Worm (Caenorhabditis elegans) whole organism, young adult: ENCODE results near the gene C48B4.12.

Source experiments
- F37B4.10 ChIP-seq: fragments of 200-800 bp; sonication (Bioruptor generic); IDR thresholded peaks from 2 replicates; pipeline ENCODE4 v1.3.6; 2022; ENCODE audit warnings: missing genetic modification characterization, missing compliant biosample characterization
- F39B2.1 ChIP-seq: fragments of 200-800 bp; sonication (Bioruptor generic); IDR thresholded peaks from 2 replicates; pipeline ENCODE4 v1.3.6; 2022; ENCODE audit warnings: missing genetic modification reagents, missing genetic modification characterization, missing compliant biosample characterization
- F52B5.7 ChIP-seq: sonication (generic microtip); optimal IDR thresholded peaks from 2 replicates; lab custom pipeline; 2016; ENCODE audit warnings: mild to moderate bottlenecking, missing genetic modification characterization, missing compliant biosample characterization
- T07F8.4 ChIP-seq: sonication (generic microtip); optimal IDR thresholded peaks from 2 replicates; lab custom pipeline; 2016; ENCODE audit warnings: mild to moderate bottlenecking, missing genetic modification characterization, moderate library complexity, missing compliant biosample characterization
- attf-5 ChIP-seq: fragments of 200-800 bp; sonication (Bioruptor generic); optimal IDR thresholded peaks from 2 replicates; lab custom pipeline; 2018; ENCODE audit warnings: mild to moderate bottlenecking, missing genetic modification characterization, missing compliant biosample characterization
- cebp-1 ChIP-seq, 2 experiments: fragments of 200-800 bp in 1 of 2; sonication (Bioruptor generic) in 1 of 2; sonication (generic microtip) in 1 of 2; IDR thresholded peaks in 1 of 2; optimal IDR thresholded peaks in 1 of 2; 2 replicates each; pipeline versions ENCODE4 v1.3.6 to Lab custom; 2017 to 2022; ENCODE audit warnings: missing compliant biosample characterization in 2 of 2, missing genetic modification characterization in 2 of 2, mild to moderate bottlenecking in 1 of 2, missing genetic modification reagents in 1 of 2, moderate library complexity in 1 of 2
- cebp-2 ChIP-seq: fragments of 200-800 bp; sonication (Bioruptor generic); IDR thresholded peaks from 2 replicates; pipeline ENCODE4 v1.3.6; 2022; ENCODE audit warnings: missing genetic modification characterization, missing compliant biosample characterization
- ceh-40 ChIP-seq: fragments of 200-800 bp; sonication (Bioruptor generic); IDR thresholded peaks from 2 replicates; pipeline ENCODE4 v1.3.6; 2022; ENCODE audit warnings: missing genetic modification characterization, missing compliant biosample characterization
- ceh-58 ChIP-seq: fragments of 200-800 bp; sonication (Bioruptor generic); IDR thresholded peaks from 2 replicates; pipeline ENCODE4 v1.3.6; 2022; ENCODE audit warnings: missing genetic modification characterization, missing compliant biosample characterization
- chd-7 ChIP-seq: sonication (generic microtip); optimal IDR thresholded peaks from 2 replicates; lab custom pipeline; 2016; ENCODE audit warnings: mild to moderate bottlenecking, missing genetic modification characterization, moderate library complexity, missing compliant biosample characterization
- die-1 ChIP-seq: sonication (generic microtip); optimal IDR thresholded peaks from 2 replicates; lab custom pipeline; 2016; ENCODE audit warnings: missing genotype, mild to moderate bottlenecking, missing genetic modification characterization, missing compliant biosample characterization
- dox-1 ChIP-seq: fragments of 200-800 bp; sonication (Bioruptor generic); IDR thresholded peaks from 2 replicates; pipeline ENCODE4 v1.3.6; 2022; ENCODE audit warnings: missing genetic modification reagents, missing genetic modification characterization, missing compliant biosample characterization
- efl-1 ChIP-seq: fragments of 150-350 bp; optimal IDR thresholded peaks from 2 replicates; lab custom pipeline; 2014; ENCODE audit warnings: missing biosample characterization, missing genetic modification reagents, missing genetic modification characterization
- ekl-4 ChIP-seq: fragments of 200-800 bp; sonication (Bioruptor generic); IDR thresholded peaks from 2 replicates; pipeline ENCODE4 v1.3.6; 2022; ENCODE audit warnings: missing genetic modification reagents, missing genetic modification characterization, missing compliant biosample characterization
- him-1 ChIP-seq: sonication (generic microtip); optimal IDR thresholded peaks from 2 replicates; lab custom pipeline; 2016; ENCODE audit warnings: missing genotype, missing genetic modification reagents, missing genetic modification characterization, missing compliant biosample characterization
- hmg-20 ChIP-seq: fragments of 200-800 bp; sonication (Bioruptor generic); IDR thresholded peaks from 2 replicates; pipeline ENCODE4 v1.3.6; 2022; ENCODE audit warnings: missing genetic modification reagents, missing genetic modification characterization, missing compliant biosample characterization
- lag-1 ChIP-seq: fragments of 200-800 bp; sonication (Bioruptor generic); IDR thresholded peaks from 2 replicates; pipeline ENCODE4 v1.3.6; 2022; ENCODE audit warnings: missing genetic modification reagents, missing genetic modification characterization, missing compliant biosample characterization
- let-526 ChIP-seq: fragments of 200-800 bp; sonication (Bioruptor generic); IDR thresholded peaks from 2 replicates; pipeline ENCODE4 v1.3.6; 2022; ENCODE audit warnings: missing genetic modification reagents, missing genetic modification characterization, missing compliant biosample characterization
- let-607 ChIP-seq, 2 experiments: fragments of 200-800 bp in 1 of 2; sonication (Bioruptor generic) in 1 of 2; sonication (generic microtip) in 1 of 2; optimal IDR thresholded peaks; 2 replicates each; lab custom pipeline; 2016 to 2018; ENCODE audit warnings: mild to moderate bottlenecking in 2 of 2, missing compliant biosample characterization in 2 of 2, missing genetic modification characterization in 2 of 2, moderate library complexity in 2 of 2, missing genotype in 1 of 2
- madf-3 ChIP-seq: fragments of 200-800 bp; sonication (Bioruptor generic); IDR thresholded peaks from 2 replicates; pipeline ENCODE4 v1.3.6; 2022; ENCODE audit warnings: missing genetic modification reagents, missing genetic modification characterization, missing compliant biosample characterization
- mel-28 ChIP-seq: sonication (generic microtip); optimal IDR thresholded peaks from 2 replicates; lab custom pipeline; 2016; ENCODE audit warnings: borderline replicate concordance, mild to moderate bottlenecking, missing genetic modification characterization, missing compliant biosample characterization
- mxl-1 ChIP-seq: sonication (generic microtip); optimal IDR thresholded peaks from 2 replicates; lab custom pipeline; 2016; ENCODE audit warnings: missing genetic modification characterization, missing compliant biosample characterization
- nhr-179 ChIP-seq: sonication (generic microtip); optimal IDR thresholded peaks from 2 replicates; lab custom pipeline; 2016; ENCODE audit warnings: mild to moderate bottlenecking, missing genetic modification characterization, missing compliant biosample characterization
- sdz-38 ChIP-seq: sonication (generic microtip); optimal IDR thresholded peaks from 2 replicates; lab custom pipeline; 2016; ENCODE audit warnings: missing genotype, missing genetic modification characterization, missing compliant biosample characterization
- snpc-1.1 ChIP-seq: sonication (generic microtip); optimal IDR thresholded peaks from 2 replicates; lab custom pipeline; 2017; ENCODE audit warnings: missing genetic modification characterization, mild to moderate bottlenecking, missing compliant biosample characterization, antibody characterized with exemption, moderate library complexity, missing genotype, missing genetic modification reagents; ENCODE audit not compliant: insufficient read depth
- snpc-3.4 ChIP-seq: sonication (generic microtip); optimal IDR thresholded peaks from 2 replicates; lab custom pipeline; 2017; ENCODE audit warnings: missing genetic modification characterization, mild to moderate bottlenecking, missing compliant biosample characterization, antibody characterized with exemption, moderate library complexity, missing genotype, missing genetic modification reagents
- somi-1 ChIP-seq: fragments of 200-800 bp; sonication (Bioruptor generic); optimal IDR thresholded peaks from 2 replicates; lab custom pipeline; 2018; ENCODE audit warnings: mild to moderate bottlenecking, missing genetic modification characterization, missing compliant biosample characterization
- tbp1 ChIP-seq: fragments of 200-800 bp; sonication (Bioruptor generic); optimal IDR thresholded peaks from 2 replicates; lab custom pipeline; 2018; ENCODE audit warnings: mild to moderate bottlenecking, missing genetic modification characterization, missing compliant biosample characterization
- tlf-1 ChIP-seq: fragments of 200-800 bp; sonication (Bioruptor generic); optimal IDR thresholded peaks from 2 replicates; lab custom pipeline; 2018; ENCODE audit warnings: mild to moderate bottlenecking, missing genetic modification characterization, missing compliant biosample characterization
- zim-3 ChIP-seq: sonication (generic microtip); optimal IDR thresholded peaks from 2 replicates; lab custom pipeline; 2017; ENCODE audit warnings: mild to moderate bottlenecking, missing genetic modification characterization, moderate library complexity, missing compliant biosample characterization
- ztf-25 ChIP-seq: fragments of 200-800 bp; sonication (Bioruptor generic); IDR thresholded peaks from 2 replicates; pipeline ENCODE4 v1.3.6; 2022; ENCODE audit warnings: missing genetic modification reagents, missing genetic modification characterization, missing compliant biosample characterization

C48B4.12 gene

ce11 chrIII:9570869-9571268, 26.3 kb upstream of the C48B4.12 start (continued):
- TF ChIP-seq die-1 (no peak), ceh-40 (no peak), dox-1 (GFP tag; lab: Robert Waterston, UW) (no peak), attf-5 (GFP tag; lab: Kevin White, UChicago) (no peak), madf-3 (GFP tag; lab: Robert Waterston, UW) (no peak), somi-1 (GFP tag; lab: Kevin White, UChicago) (no peak), T07F8.4 (tag; lab: Kevin White, UChicago) (no peak), efl-1 (GFP tag; lab: Kevin White, UChicago) (peak; percentile 50)
- TF ChIP-seq, all 124 proteins: peak for 7

DNA sequence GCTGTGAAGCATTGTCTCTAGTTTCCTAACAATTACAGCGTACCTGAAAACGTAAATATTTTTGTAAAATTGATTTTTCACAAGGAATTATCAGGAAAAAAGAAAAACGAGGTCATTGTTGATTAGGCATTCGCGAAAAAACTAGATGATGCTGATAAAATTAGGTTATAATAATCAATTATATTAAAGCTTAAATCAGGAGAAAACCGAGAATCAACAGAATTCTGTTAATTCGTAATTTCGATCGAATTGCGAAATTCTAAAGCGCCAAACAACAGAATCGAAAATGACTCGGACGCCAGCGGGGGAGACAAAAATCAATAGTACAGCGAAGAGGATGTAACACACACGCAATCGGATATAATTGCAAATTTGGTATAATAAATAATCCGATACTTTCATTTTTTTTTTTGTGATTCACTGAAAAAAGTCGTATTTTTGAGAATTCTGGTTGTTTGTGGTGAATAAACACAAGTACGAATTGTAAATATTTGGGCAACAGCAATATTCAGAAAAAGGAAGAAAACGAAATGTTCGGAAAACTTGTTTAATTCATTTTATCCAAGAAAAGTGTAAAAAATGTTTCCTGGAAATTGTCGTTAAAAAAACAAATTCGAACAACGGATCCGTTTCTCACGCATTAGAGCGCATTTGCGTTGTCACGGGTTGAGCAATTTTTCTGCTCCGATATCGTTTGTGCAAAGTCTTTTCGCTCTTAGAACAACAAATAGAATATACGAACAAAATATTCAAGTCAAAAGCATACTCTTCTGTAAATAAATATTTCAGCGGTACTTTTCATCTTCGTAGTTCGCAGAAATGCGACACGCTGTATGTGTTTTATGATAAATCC, 16.9 kb upstream of the C48B4.12 start, which contains the start of gene ced-7:
ced-7 (minus strand) TSS at position 51 of the 853 bp plus-strand sequence.
- no peak for TF ChIP-seq cebp-1 (GFP tag; IDR thresholded peaks at IDR 0.05; lab: Robert Waterston, UW)
- TF ChIP-seq cebp-1 (tag; optimal IDR thresholded peaks at IDR 0.05; lab: Kevin White, UChicago): peak; percentile 82
- TF ChIP-seq attf-5 (GFP tag; lab: Kevin White, UChicago): peak; percentile 18
- TF ChIP-seq zim-3: no peak
- no peak for TF ChIP-seq lag-1 (GFP tag; lab: Robert Waterston, UW)
- no peak for TF ChIP-seq ceh-58 (GFP tag; lab: Robert Waterston, UW)
- no peak for TF ChIP-seq let-607 (tag; optimal IDR thresholded peaks at IDR 0.05; lab: Kevin White, UChicago)
- no peak for TF ChIP-seq tlf-1 (GFP tag; lab: Kevin White, UChicago)
- TF ChIP-seq ztf-25 (GFP tag; lab: Robert Waterston, UW): no peak
- TF ChIP-seq let-526 (GFP tag; lab: Robert Waterston, UW): no peak

ce11 chrIII:9582240-9582639, 14.9 kb upstream of the C48B4.12 start, which contains the start of gene C48B4.3:
Gene C48B4.3 (minus strand): TSS chrIII:9582388.
- no peak for TF ChIP-seq T07F8.4 (tag; lab: Kevin White, UChicago)
- no peak for TF ChIP-seq chd-7 (tag; lab: Kevin White, UChicago)
- no peak for TF ChIP-seq F37B4.10
- no peak for TF ChIP-seq F52B5.7 (tag; lab: Kevin White, UChicago)
- TF ChIP-seq lag-1 (GFP tag; lab: Robert Waterston, UW): no peak
- TF ChIP-seq mxl-1 (tag; lab: Kevin White, UChicago): no peak
- TF ChIP-seq cebp-2 (GFP tag; lab: Robert Waterston, UW): no peak
- no peak for TF ChIP-seq sdz-38 (tag; lab: Kevin White, UChicago)
- TF ChIP-seq snpc-1.1: no peak
- no peak for TF ChIP-seq F39B2.1 (GFP tag; lab: Robert Waterston, UW)
- TF ChIP-seq tbp1 (GFP tag; lab: Kevin White, UChicago): no peak

DNA sequence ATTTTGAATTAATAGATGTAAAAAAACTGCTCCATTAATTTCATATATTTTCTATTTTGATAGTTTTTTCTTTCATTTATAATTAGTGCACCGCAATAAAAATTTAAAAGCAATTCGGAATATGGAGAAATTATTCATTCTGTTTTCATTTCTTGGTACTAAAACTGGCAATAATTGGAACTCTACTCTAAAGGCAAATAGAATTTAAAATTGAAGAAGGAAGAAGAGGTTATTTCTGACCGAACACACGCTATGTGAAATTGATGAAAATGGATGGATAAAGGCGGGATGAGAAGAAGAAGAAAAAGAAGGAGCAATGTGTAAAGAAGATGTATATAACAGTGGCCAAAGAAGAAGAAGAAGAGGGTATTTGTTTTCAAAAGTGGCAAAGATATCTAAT, 13.9 kb upstream of the C48B4.12 start:
- no peak for TF ChIP-seq hmg-20 (GFP tag; lab: Robert Waterston, UW)
- TF ChIP-seq snpc-3.4 (tag; lab: Kevin White, UChicago): no peak
- TF ChIP-seq lag-1 (GFP tag; lab: Robert Waterston, UW): no peak
- no peak for TF ChIP-seq ekl-4

DNA sequence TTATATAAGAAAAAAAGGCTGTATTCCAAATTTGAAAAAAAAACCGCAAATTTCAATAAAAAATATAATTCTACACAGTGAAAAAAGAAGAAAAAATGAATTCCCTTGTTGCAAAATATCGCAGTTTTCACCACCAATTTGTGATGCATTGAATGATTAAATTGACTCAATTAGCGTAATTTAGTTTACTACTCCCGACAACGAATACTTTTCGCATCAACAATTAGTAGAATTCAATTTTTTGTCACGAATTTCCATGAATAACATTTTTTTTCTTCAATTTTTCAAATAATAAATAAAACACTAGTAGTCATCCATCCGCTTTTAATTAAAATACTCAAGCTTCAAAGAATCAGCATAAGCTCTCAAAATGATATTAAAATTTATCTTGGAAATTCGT, 11.8 kb upstream of the C48B4.12 start:
- TF ChIP-seq mel-28 (tag; lab: Kevin White, UChicago): no peak
- TF ChIP-seq him-1 (tag; lab: Kevin White, UChicago): no peak
- TF ChIP-seq ceh-58 (GFP tag; lab: Robert Waterston, UW): no peak
- no peak for TF ChIP-seq nhr-179 (tag; lab: Kevin White, UChicago)
